Fruit fly (Drosophila melanogaster) whole organism, pupa: ENCODE results near the gene Ibf1.
A peak's percentile ranks its signal among the peaks of the same experiment; 100 is the strongest.

Experiments used
- CG12605 ChIP-seq: fragments of 200-800 bp; sonication (Bioruptor generic); IDR thresholded peaks from 2 replicates; pipeline ENCODE4 v1.3.6; 2022; ENCODE audit warnings: missing biosample characterization, missing genetic modification characterization
- CG14655 ChIP-seq: fragments of 200-800 bp; sonication (Bioruptor generic); optimal IDR thresholded peaks from 3 replicates; lab custom pipeline; 2017; ENCODE audit warnings: mild to moderate bottlenecking, missing biosample characterization, missing genetic modification reagents, missing genetic modification characterization
- CG17806 ChIP-seq: fragments of 200-800 bp; sonication (Bioruptor generic); optimal IDR thresholded peaks from 2 replicates; lab custom pipeline; 2018; ENCODE audit warnings: missing biosample characterization, mild to moderate bottlenecking, missing genetic modification characterization, moderate library complexity
- CG4496 ChIP-seq: fragments of 200-800 bp; sonication (Bioruptor generic); IDR thresholded peaks from 3 replicates; pipeline ENCODE4 v1.3.6; 2022; ENCODE audit warnings: missing biosample characterization, missing genetic modification characterization
- EcR ChIP-seq: fragments of 200-800 bp; sonication (Bioruptor generic); optimal IDR thresholded peaks from 3 replicates; lab custom pipeline; 2019; ENCODE audit warnings: missing biosample characterization, missing genetic modification characterization, mild to moderate bottlenecking, moderate library complexity, missing genetic modification reagents
- Pif1B ChIP-seq: fragments of 200-800 bp; sonication (Bioruptor generic); optimal IDR thresholded peaks from 3 replicates; lab custom pipeline; 2016; ENCODE audit warnings: missing biosample characterization, missing genetic modification characterization
- rn ChIP-seq: fragments of 200-800 bp; sonication (Bioruptor generic); IDR thresholded peaks from 2 replicates; pipeline ENCODE4 v1.3.6; 2022; ENCODE audit warnings: missing biosample characterization, missing genetic modification characterization

DNA sequence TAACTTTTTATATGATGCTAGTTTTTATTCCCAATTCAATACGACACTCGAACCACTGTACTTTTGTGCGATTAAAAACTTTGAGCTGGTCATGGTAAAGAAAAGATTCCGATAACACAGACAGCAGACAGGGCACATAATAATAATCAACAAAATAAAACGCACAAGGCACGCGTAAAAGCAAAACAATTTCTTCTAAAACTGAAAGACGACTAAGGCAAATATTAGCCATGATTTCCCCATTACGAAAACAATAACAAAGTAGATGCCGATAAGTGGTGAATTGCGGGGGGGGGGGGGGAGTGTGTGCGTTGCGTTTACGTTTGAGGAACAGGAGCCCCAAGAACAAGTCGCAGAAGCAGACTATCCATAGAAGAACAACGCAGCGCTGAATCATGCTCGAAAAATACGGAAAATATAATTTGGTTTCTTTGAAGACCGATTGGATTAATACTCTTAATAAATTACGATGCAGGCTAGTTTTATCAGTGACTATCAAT, 24.0 kb upstream of the Ibf1 start:
- TF ChIP-seq rn (GFP tag; lab: Robert Waterston, UW) (no peak), CG4496 (GFP tag; lab: Robert Waterston, UW) (no peak), Pif1B (GFP tag; lab: Kevin White, UChicago) (peak; percentile 0), EcR (GFP tag; lab: Kevin White, UChicago) (no peak), CG12605 (GFP tag; lab: Robert Waterston, UW) (no peak), CG17806 (tag; lab: Kevin White, UChicago) (no peak), CG14655 (GFP tag; lab: Kevin White, UChicago) (no peak)
